Worm (Caenorhabditis elegans): ENCODE measurements around the gene ZK669.2.

DNA sequence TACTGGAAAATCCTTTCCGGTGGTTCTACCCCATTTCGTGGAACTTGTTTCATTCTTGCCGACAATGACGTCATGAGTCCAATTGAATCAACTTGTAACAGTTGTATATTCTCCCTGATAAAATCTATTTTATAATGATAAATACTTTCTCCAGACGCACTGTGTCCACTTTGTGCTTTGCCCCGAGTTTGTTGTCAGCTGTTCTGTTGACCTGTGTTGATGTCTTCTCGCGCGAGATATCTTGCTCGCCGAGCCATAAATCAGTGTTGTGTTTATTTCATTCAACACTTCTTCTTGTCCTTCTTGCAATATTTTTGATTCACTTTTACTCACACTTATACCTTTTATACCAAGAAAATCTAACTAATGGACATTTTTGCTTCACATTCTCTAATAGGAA, 24.2 kb upstream of the ZK669.2 start:
- TF ChIP-seq flt-1 (GFP tag; IDR thresholded peaks at IDR 0.05) (no peak), scrt-1 (GFP tag; IDR thresholded peaks at IDR 0.05) (no peak), pes-1 (GFP tag; IDR thresholded peaks at IDR 0.05) (no peak), ama-1 (optimal IDR thresholded peaks at IDR 0.05) (no peak), sea-1 (GFP tag; conservative IDR thresholded peaks at IDR 0.05) (no peak), aly-1 (tag; optimal IDR thresholded peaks at IDR 0.05) (no peak), hmg-4 (GFP tag; optimal IDR thresholded peaks at IDR 0.05) (no peak), hmbx-1 (tag; optimal IDR thresholded peaks at IDR 0.05) (no peak), F13C5.2 (tag; optimal IDR thresholded peaks at IDR 0.05) (no peak), B0310.2 (tag; optimal IDR thresholded peaks at IDR 0.05) (no peak), tbx-11 (GFP tag; IDR thresholded peaks at IDR 0.05) (no peak)
